Worm (Caenorhabditis elegans) whole organism, young adult: ENCODE results near the gene cng-2.

Experiments
- F10E7.11 ChIP-seq: sonication (generic microtip); optimal IDR thresholded peaks from 2 replicates; lab custom pipeline; 2017; ENCODE audit warnings: mild to moderate bottlenecking, missing genetic modification characterization, moderate library complexity, missing compliant biosample characterization
- F33H1.4 ChIP-seq: fragments of 200-800 bp; sonication (Bioruptor generic); IDR thresholded peaks from 2 replicates; pipeline ENCODE4 v1.3.6; 2022; ENCODE audit warnings: missing genetic modification reagents, missing genetic modification characterization, missing compliant biosample characterization
- F37B4.10 ChIP-seq: fragments of 200-800 bp; sonication (Bioruptor generic); IDR thresholded peaks from 2 replicates; pipeline ENCODE4 v1.3.6; 2022; ENCODE audit warnings: missing genetic modification characterization, missing compliant biosample characterization
- F57A8.1 ChIP-seq: fragments of 200-800 bp; sonication (Bioruptor generic); optimal IDR thresholded peaks from 2 replicates; lab custom pipeline; 2018; ENCODE audit warnings: mild to moderate bottlenecking, missing genetic modification characterization, moderate library complexity, missing compliant biosample characterization
- K11D2.4 ChIP-seq: fragments of 200-800 bp; sonication (Bioruptor generic); IDR thresholded peaks from 2 replicates; pipeline ENCODE4 v1.3.6; 2022; ENCODE audit warnings: missing genetic modification reagents, missing genetic modification characterization, missing compliant biosample characterization
- K12H6.12 ChIP-seq: fragments of 200-800 bp; sonication (Bioruptor generic); optimal IDR thresholded peaks from 2 replicates; lab custom pipeline; 2018; ENCODE audit warnings: mild to moderate bottlenecking, missing genetic modification characterization, missing compliant biosample characterization
- ZK185.1 ChIP-seq: sonication (generic microtip); optimal IDR thresholded peaks from 2 replicates; lab custom pipeline; 2016; ENCODE audit warnings: mild to moderate bottlenecking, missing genetic modification characterization, missing compliant biosample characterization; ENCODE audit not compliant: poor library complexity, severe bottlenecking
- ama-1 ChIP-seq, 3 experiments: fragments of 150-350 bp in 1 of 3; sonication (generic microtip) in 2 of 3; optimal IDR thresholded peaks; 2 replicates each; lab custom pipeline; 2014 to 2018; ENCODE audit warnings: missing biosample characterization in 2 of 3, missing genetic modification characterization in 2 of 3, missing genetic modification reagents in 2 of 3
- aptf-2 ChIP-seq: fragments of 200-800 bp; sonication (Bioruptor generic); conservative IDR thresholded peaks from 2 replicates; pipeline ENCODE4 v1.3.6; 2022; ENCODE audit warnings: missing genetic modification reagents, missing genetic modification characterization, missing compliant biosample characterization
- atf-7 ChIP-seq: sonication (generic microtip); optimal IDR thresholded peaks from 2 replicates; lab custom pipeline; 2017; ENCODE audit warnings: mild to moderate bottlenecking, missing genetic modification characterization, missing compliant biosample characterization
- attf-6 ChIP-seq: fragments of 200-800 bp; sonication (Bioruptor generic); IDR thresholded peaks from 2 replicates; pipeline ENCODE4 v1.3.6; 2022; ENCODE audit warnings: missing genetic modification reagents, missing genetic modification characterization, missing compliant biosample characterization
- bed-1 ChIP-seq: fragments of 200-800 bp; sonication (Bioruptor generic); IDR thresholded peaks from 2 replicates; pipeline ENCODE4 v1.3.6; 2022; ENCODE audit warnings: missing genetic modification reagents, missing genetic modification characterization, missing compliant biosample characterization
- bed-2 ChIP-seq: fragments of 200-800 bp; sonication (Bioruptor generic); IDR thresholded peaks from 2 replicates; pipeline ENCODE4 v1.3.6; 2022; ENCODE audit warnings: missing genetic modification reagents, missing genetic modification characterization, missing compliant biosample characterization
- ceh-27 ChIP-seq: fragments of 200-800 bp; sonication (Bioruptor generic); optimal IDR thresholded peaks from 2 replicates; lab custom pipeline; 2018; ENCODE audit warnings: mild to moderate bottlenecking, missing genetic modification characterization, moderate library complexity, missing compliant biosample characterization
- ceh-91 ChIP-seq: fragments of 200-800 bp; sonication (Bioruptor generic); IDR thresholded peaks from 2 replicates; pipeline ENCODE4 v1.3.6; 2022; ENCODE audit warnings: missing genetic modification reagents, missing genetic modification characterization, missing compliant biosample characterization
- chd-7 ChIP-seq: sonication (generic microtip); optimal IDR thresholded peaks from 2 replicates; lab custom pipeline; 2016; ENCODE audit warnings: mild to moderate bottlenecking, missing genetic modification characterization, moderate library complexity, missing compliant biosample characterization
- efl-1 ChIP-seq: fragments of 150-350 bp; optimal IDR thresholded peaks from 2 replicates; lab custom pipeline; 2014; ENCODE audit warnings: missing biosample characterization, missing genetic modification reagents, missing genetic modification characterization
- gei-17 ChIP-seq: fragments of 200-800 bp; sonication (Bioruptor generic); optimal IDR thresholded peaks from 2 replicates; lab custom pipeline; 2018; ENCODE audit warnings: mild to moderate bottlenecking, missing genetic modification characterization, missing compliant biosample characterization
- hmg-1.2 ChIP-seq: fragments of 200-800 bp; sonication (Bioruptor generic); IDR thresholded peaks from 2 replicates; pipeline ENCODE4 v1.3.6; 2022; ENCODE audit warnings: missing genetic modification reagents, missing genetic modification characterization, missing compliant biosample characterization
- lag-1 ChIP-seq: fragments of 200-800 bp; sonication (Bioruptor generic); IDR thresholded peaks from 2 replicates; pipeline ENCODE4 v1.3.6; 2022; ENCODE audit warnings: missing genetic modification reagents, missing genetic modification characterization, missing compliant biosample characterization
- let-607 ChIP-seq, 2 experiments: fragments of 200-800 bp in 1 of 2; sonication (Bioruptor generic) in 1 of 2; sonication (generic microtip) in 1 of 2; optimal IDR thresholded peaks; 2 replicates each; lab custom pipeline; 2016 to 2018; ENCODE audit warnings: mild to moderate bottlenecking in 2 of 2, missing compliant biosample characterization in 2 of 2, missing genetic modification characterization in 2 of 2, moderate library complexity in 2 of 2, missing genotype in 1 of 2
- lin-35 ChIP-seq, 3 experiments: fragments of 150-350 bp in 2 of 3; sonication (generic microtip) in 1 of 3; optimal IDR thresholded peaks; 2 replicates each; lab custom pipeline; 2014 to 2018; ENCODE audit warnings: missing biosample characterization in 3 of 3, missing genetic modification characterization in 3 of 3, missing genetic modification reagents in 3 of 3
- lir-1 ChIP-seq: fragments of 200-800 bp; sonication (Bioruptor generic); conservative IDR thresholded peaks from 2 replicates; pipeline ENCODE4 v1.3.6; 2022; ENCODE audit warnings: missing genetic modification reagents, missing genetic modification characterization, missing compliant biosample characterization
- lsl-1 ChIP-seq: fragments of 200-800 bp; sonication (Bioruptor generic); optimal IDR thresholded peaks from 2 replicates; lab custom pipeline; 2018; ENCODE audit warnings: mild to moderate bottlenecking, missing genetic modification characterization, moderate library complexity, missing compliant biosample characterization
- lsy-27 ChIP-seq: sonication (generic microtip); optimal IDR thresholded peaks from 2 replicates; lab custom pipeline; 2017; ENCODE audit warnings: missing genetic modification characterization, mild to moderate bottlenecking, missing compliant biosample characterization, antibody characterized with exemption, missing genotype, borderline replicate concordance; ENCODE audit not compliant: insufficient read depth
- madf-10 ChIP-seq: sonication (generic microtip); optimal IDR thresholded peaks from 2 replicates; lab custom pipeline; 2016; ENCODE audit warnings: mild to moderate bottlenecking, missing genetic modification characterization, missing compliant biosample characterization
- madf-8 ChIP-seq: fragments of 200-800 bp; sonication (Bioruptor generic); conservative IDR thresholded peaks from 2 replicates; pipeline ENCODE4 v1.3.6; 2022; ENCODE audit warnings: missing genetic modification reagents, missing genetic modification characterization, missing compliant biosample characterization
- mcd-1 ChIP-seq: fragments of 200-800 bp; sonication (Bioruptor generic); IDR thresholded peaks from 2 replicates; pipeline ENCODE4 v1.3.6; 2022; ENCODE audit warnings: missing genetic modification reagents, missing genetic modification characterization, missing compliant biosample characterization
- mel-28 ChIP-seq: sonication (generic microtip); optimal IDR thresholded peaks from 2 replicates; lab custom pipeline; 2016; ENCODE audit warnings: borderline replicate concordance, mild to moderate bottlenecking, missing genetic modification characterization, missing compliant biosample characterization
- mes-4 ChIP-seq: sonication (generic microtip); optimal IDR thresholded peaks from 2 replicates; lab custom pipeline; 2016; ENCODE audit warnings: missing genotype, missing genetic modification characterization, missing compliant biosample characterization
- nhr-80 ChIP-seq: sonication (generic microtip); optimal IDR thresholded peaks from 2 replicates; lab custom pipeline; 2016; ENCODE audit warnings: missing genetic modification characterization, missing compliant biosample characterization
- rcor-1 ChIP-seq: fragments of 200-800 bp; sonication (Bioruptor generic); IDR thresholded peaks from 2 replicates; pipeline ENCODE4 v1.3.6; 2022; ENCODE audit warnings: missing genetic modification reagents, missing genetic modification characterization, missing compliant biosample characterization
- snpc-1.1 ChIP-seq: sonication (generic microtip); optimal IDR thresholded peaks from 2 replicates; lab custom pipeline; 2017; ENCODE audit warnings: missing genetic modification characterization, mild to moderate bottlenecking, missing compliant biosample characterization, antibody characterized with exemption, moderate library complexity, missing genotype, missing genetic modification reagents; ENCODE audit not compliant: insufficient read depth
- snpc-4 ChIP-seq, 5 experiments: fragments of 150-350 bp in 1 of 5; sonication (generic microtip) in 4 of 5; optimal IDR thresholded peaks; 2 replicates each; lab custom pipeline; 2014 to 2018; ENCODE audit warnings: missing genetic modification characterization in 5 of 5, missing biosample characterization in 3 of 5, antibody characterized with exemption in 2 of 5, mild to moderate bottlenecking in 2 of 5, missing compliant biosample characterization in 2 of 5, missing genotype in 2 of 5, moderate library complexity in 2 of 5, missing genetic modification reagents in 1 of 5
- somi-1 ChIP-seq: fragments of 200-800 bp; sonication (Bioruptor generic); optimal IDR thresholded peaks from 2 replicates; lab custom pipeline; 2018; ENCODE audit warnings: mild to moderate bottlenecking, missing genetic modification characterization, missing compliant biosample characterization
- sptf-2 ChIP-seq: fragments of 200-800 bp; sonication (Bioruptor generic); optimal IDR thresholded peaks from 2 replicates; lab custom pipeline; 2018; ENCODE audit warnings: mild to moderate bottlenecking, missing genetic modification characterization, missing compliant biosample characterization
- tlf-1 ChIP-seq: fragments of 200-800 bp; sonication (Bioruptor generic); optimal IDR thresholded peaks from 2 replicates; lab custom pipeline; 2018; ENCODE audit warnings: mild to moderate bottlenecking, missing genetic modification characterization, missing compliant biosample characterization
- unc-130 ChIP-seq: sonication (generic microtip); optimal IDR thresholded peaks from 2 replicates; lab custom pipeline; 2016; ENCODE audit warnings: missing genetic modification reagents, missing genetic modification characterization, missing compliant biosample characterization
- xnd-1 ChIP-seq: sonication (generic microtip); optimal IDR thresholded peaks from 2 replicates; lab custom pipeline; 2016; ENCODE audit warnings: missing genotype, missing genetic modification reagents, missing genetic modification characterization, missing compliant biosample characterization
- zfh-2 ChIP-seq: fragments of 200-800 bp; sonication (Bioruptor generic); conservative IDR thresholded peaks from 2 replicates; pipeline ENCODE4 v1.3.6; 2022; ENCODE audit warnings: missing genetic modification reagents, missing genetic modification characterization, missing compliant biosample characterization
- ztf-18 ChIP-seq: sonication (generic microtip); optimal IDR thresholded peaks from 2 replicates; lab custom pipeline; 2016; ENCODE audit warnings: missing genotype, mild to moderate bottlenecking, missing genetic modification characterization, missing compliant biosample characterization
- ztf-22 ChIP-seq: fragments of 200-800 bp; sonication (Bioruptor generic); optimal IDR thresholded peaks from 2 replicates; lab custom pipeline; 2018; ENCODE audit warnings: mild to moderate bottlenecking, missing genetic modification characterization, moderate library complexity, missing compliant biosample characterization
- ztf-25 ChIP-seq: fragments of 200-800 bp; sonication (Bioruptor generic); IDR thresholded peaks from 2 replicates; pipeline ENCODE4 v1.3.6; 2022; ENCODE audit warnings: missing genetic modification reagents, missing genetic modification characterization, missing compliant biosample characterization
- ztf-26 ChIP-seq: sonication (generic microtip); optimal IDR thresholded peaks from 2 replicates; lab custom pipeline; 2017; ENCODE audit warnings: missing genetic modification characterization, missing compliant biosample characterization
- ztf-6 ChIP-seq: fragments of 200-800 bp; sonication (Bioruptor generic); IDR thresholded peaks from 2 replicates; pipeline ENCODE4 v1.3.6; 2022; ENCODE audit warnings: missing genetic modification reagents, missing genetic modification characterization, missing compliant biosample characterization

The cng-2 gene

DNA sequence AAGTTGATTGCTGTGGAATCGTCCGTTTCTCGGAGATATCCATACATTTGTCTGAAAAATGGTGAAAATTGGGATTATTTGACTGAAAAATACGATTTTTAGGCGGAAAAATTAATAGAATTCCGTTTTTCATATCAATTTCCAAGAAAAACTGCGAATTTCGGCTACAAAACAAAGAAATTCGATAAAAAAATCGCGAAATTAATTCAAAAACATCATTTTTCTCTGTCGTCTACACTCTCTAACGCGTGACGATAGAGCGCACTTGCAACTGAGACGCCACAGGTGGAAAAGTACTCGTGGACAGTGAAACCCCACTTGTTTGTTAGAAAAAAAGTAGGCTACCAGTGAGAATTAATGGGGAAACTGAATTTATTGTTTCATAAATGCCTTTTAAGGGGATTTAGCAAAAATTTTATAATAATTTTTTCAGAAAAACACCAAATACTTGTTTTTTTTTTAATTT is 4.0 kb upstream of the cng-2 start, which contains the start of gene cpsf-1 (continued):
- no peak for TF ChIP-seq snpc-4 (GFP tag; optimal IDR thresholded peaks at IDR 0.05; lab: Kevin White, UChicago)
- no peak for TF ChIP-seq snpc-4 (tag; optimal IDR thresholded peaks at IDR 0.05; lab: Kevin White, UChicago)
- TF ChIP-seq atf-7 (tag; lab: Kevin White, UChicago), result no peak
- TF ChIP-seq rcor-1 (GFP tag; lab: Robert Waterston, UW), result peak; percentile 79
- no peak for TF ChIP-seq F57A8.1 (GFP tag; lab: Kevin White, UChicago)
- TF ChIP-seq K12H6.12 (tag; lab: Kevin White, UChicago), result peak; percentile 28
- TF ChIP-seq mel-28, result no peak
- TF ChIP-seq unc-130 (GFP tag; lab: Kevin White, UChicago), result peak; percentile 43
- TF ChIP-seq ztf-6 (GFP tag; lab: Robert Waterston, UW), result no peak
- TF ChIP-seq madf-10 (tag; lab: Kevin White, UChicago), result peak; percentile 52
- TF ChIP-seq madf-8 (GFP tag; lab: Robert Waterston, UW), result no peak
- peak; percentile 65 for TF ChIP-seq F33H1.4 (GFP tag; lab: Robert Waterston, UW)
- TF ChIP-seq xnd-1 (tag; lab: Kevin White, UChicago), result no peak
- TF ChIP-seq attf-6 (GFP tag; lab: Robert Waterston, UW), result no peak
- peak; percentile 34; the same call in 1 of the 2 replicates for TF ChIP-seq K11D2.4
- TF ChIP-seq efl-1 (GFP tag; lab: Kevin White, UChicago), result peak; percentile 23
- TF ChIP-seq lir-1 (GFP tag; lab: Robert Waterston, UW), result peak; percentile 63; the same call in 1 of the 2 replicates
- TF ChIP-seq ztf-18, result peak; percentile 33
- peak; percentile 57; the same call in 1 of the 2 replicates for TF ChIP-seq ceh-91 (GFP tag; lab: Robert Waterston, UW)
- TF ChIP-seq F37B4.10 (GFP tag; lab: Robert Waterston, UW), result no peak
- TF ChIP-seq tlf-1, result no peak
- TF ChIP-seq ztf-22, result no peak
- TF ChIP-seq lin-35 (GFP tag; optimal IDR thresholded peaks at IDR 0.05; lab: Kevin White, UChicago), result peak in 1 of 3 experiments; percentile 74
- TF ChIP-seq ZK185.1 (tag; lab: Kevin White, UChicago), result no peak
- no peak for TF ChIP-seq bed-1 (GFP tag; lab: Robert Waterston, UW)
- TF ChIP-seq lag-1 (GFP tag; lab: Robert Waterston, UW), result no peak
- TF ChIP-seq sptf-2, result no peak
- no peak for TF ChIP-seq gei-17 (GFP tag; lab: Kevin White, UChicago)
- TF ChIP-seq bed-2 (GFP tag; lab: Robert Waterston, UW), result 0 out of 2 replicates have a peak, but pooled peaks have one; percentile 38
- TF ChIP-seq let-607 (tag; optimal IDR thresholded peaks at IDR 0.05; lab: Kevin White, UChicago), result no peak
- TF ChIP-seq, all 124 proteins: peak for 29

DNA sequence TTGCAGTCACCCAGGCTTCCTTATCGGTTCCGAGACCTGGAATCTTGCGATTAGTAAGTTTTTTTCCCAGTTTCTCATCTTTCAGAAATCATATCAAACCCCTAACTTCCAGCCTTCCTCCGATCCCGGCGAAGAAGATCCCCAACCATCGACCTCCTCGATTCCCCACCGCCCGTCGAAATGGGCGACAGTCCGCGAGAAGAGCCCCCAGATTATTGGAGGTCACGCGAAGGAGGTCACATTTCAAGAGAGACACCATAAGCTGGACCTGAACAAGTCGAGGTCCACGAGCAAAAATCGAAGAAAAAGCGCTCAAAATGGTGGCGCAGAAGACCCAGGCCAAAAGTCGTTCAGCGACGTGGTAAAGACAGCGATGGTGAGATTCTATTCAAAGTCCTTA is 506 bp downstream of the cng-2 start:
- TF ChIP-seq zfh-2 (peak; percentile 56), aptf-2 (no peak)

ce11 chrIV:2048839-2049238 is 11.8 kb downstream of the cng-2 start:
- TF ChIP-seq F57A8.1 (GFP tag; lab: Kevin White, UChicago) (no peak), zfh-2 (peak; percentile 94), somi-1 (peak; percentile 21), mes-4 (tag; lab: Kevin White, UChicago) (no peak), ceh-27 (GFP tag; lab: Kevin White, UChicago) (peak; percentile 60), nhr-80 (no peak), snpc-1.1 (no peak), lsy-27 (no peak), lsl-1 (GFP tag; lab: Kevin White, UChicago) (no peak), ama-1 (optimal IDR thresholded peaks at IDR 0.05; lab: Kevin White, UChicago) (no peak), ama-1 (GFP tag; optimal IDR thresholded peaks at IDR 0.05; lab: Kevin White, UChicago) (no peak), chd-7 (tag; lab: Kevin White, UChicago) (peak; percentile 18), ztf-26 (tag; lab: Kevin White, UChicago) (peak; percentile 36), ztf-6 (GFP tag; lab: Robert Waterston, UW) (peak; percentile 20; the same call in 1 of the 2 replicates), ztf-25 (GFP tag; lab: Robert Waterston, UW) (no peak), hmg-1.2 (GFP tag; lab: Robert Waterston, UW) (peak; percentile 57; the same call in 1 of the 2 replicates), F10E7.11 (tag; lab: Kevin White, UChicago) (no peak), mcd-1 (peak; percentile 50; the same call in 1 of the 2 replicates)
